Worm (Caenorhabditis elegans): ENCODE data around the gene cutl-1.

The cutl-1 gene

ce11 chrV:13411225-13411991 lies 5.5 kb upstream of the cutl-1 start (continued):
- TF ChIP-seq zfp-3 (GFP tag; conservative IDR thresholded peaks at IDR 0.05), result no peak

DNA sequence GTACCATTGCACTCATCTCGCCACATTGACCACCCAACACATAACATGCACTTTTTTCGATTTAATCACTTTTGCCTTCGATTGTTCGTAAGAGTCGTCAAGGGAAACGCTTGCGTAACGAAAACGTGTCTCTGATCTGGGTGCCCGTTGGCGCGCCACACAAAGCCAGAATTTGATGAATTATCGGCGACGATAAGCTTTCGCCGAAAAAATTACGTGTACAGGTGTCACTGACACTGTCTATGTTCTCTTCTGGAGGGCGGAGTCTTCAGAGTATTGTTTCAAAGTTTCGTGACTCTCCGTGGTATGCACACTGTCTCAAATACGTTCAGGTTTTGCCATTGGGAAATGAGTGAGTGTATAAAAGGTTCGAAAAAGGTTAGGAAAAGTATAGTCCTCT lies 4.8 kb upstream of the cutl-1 start, which contains the start of gene F53F1.4:
Gene F53F1.4 (plus strand): TSS at position 390 of the 400 bp plus-strand sequence.
- TF ChIP-seq nhr-41 (GFP tag; IDR thresholded peaks at IDR 0.05), result no peak
- no peak for TF ChIP-seq daf-16 (GFP tag; optimal IDR thresholded peaks at IDR 0.05)
- TF ChIP-seq daf-16 (tag; optimal IDR thresholded peaks at IDR 0.05), result no peak
- no peak for TF ChIP-seq duxl-1 (tag; optimal IDR thresholded peaks at IDR 0.05; ENCODE audit: poor library complexity)
- no peak for TF ChIP-seq ceh-20 (GFP tag; IDR thresholded peaks at IDR 0.05)
- no peak for TF ChIP-seq Y5F2A.4 (GFP tag; optimal IDR thresholded peaks at IDR 0.05)
- no peak for TF ChIP-seq madf-9 (GFP tag; conservative IDR thresholded peaks at IDR 0.05)
- no peak for TF ChIP-seq hmg-1.1 (GFP tag; IDR thresholded peaks at IDR 0.05)
- TF ChIP-seq fkh-10 (GFP tag; optimal IDR thresholded peaks at IDR 0.05), result no peak
- no peak for TF ChIP-seq ctbp-1 (GFP tag; IDR thresholded peaks at IDR 0.05)
- no peak for TF ChIP-seq daf-12 (tag; optimal IDR thresholded peaks at IDR 0.05)
- no peak for TF ChIP-seq spr-1 (tag; optimal IDR thresholded peaks at IDR 0.05)
- TF ChIP-seq Y75B8A.6 (GFP tag; IDR thresholded peaks at IDR 0.05), result no peak
- TF ChIP-seq hlh-11 (tag; optimal IDR thresholded peaks at IDR 0.05), result peak; percentile 19
- TF ChIP-seq mxl-3 (GFP tag; optimal IDR thresholded peaks at IDR 0.05), result peak; percentile 74
- no peak for TF ChIP-seq mes-2 (tag; optimal IDR thresholded peaks at IDR 0.05; ENCODE audit: poor library complexity, severe bottlenecking)
- TF ChIP-seq rbr-2 (tag; optimal IDR thresholded peaks at IDR 0.05), result no peak
- TF ChIP-seq nhr-48 (tag; optimal IDR thresholded peaks at IDR 0.05), result peak; percentile 40
- no peak for TF ChIP-seq zip-2 (tag; optimal IDR thresholded peaks at IDR 0.05)
- TF ChIP-seq Y105C5A.15 (GFP tag; IDR thresholded peaks at IDR 0.05), result no peak
- no peak for TF ChIP-seq sdz-12 (GFP tag; optimal IDR thresholded peaks at IDR 0.05)
- no peak for TF ChIP-seq daf-8 (GFP tag; IDR thresholded peaks at IDR 0.05)
- TF ChIP-seq cey-2 (tag; optimal IDR thresholded peaks at IDR 0.05; ENCODE audit: borderline replicate concordance, insufficient read depth), result no peak
- no peak for TF ChIP-seq mep-1 (tag; optimal IDR thresholded peaks at IDR 0.05)
- TF ChIP-seq lin-15B (tag; optimal IDR thresholded peaks at IDR 0.05), result no peak

DNA sequence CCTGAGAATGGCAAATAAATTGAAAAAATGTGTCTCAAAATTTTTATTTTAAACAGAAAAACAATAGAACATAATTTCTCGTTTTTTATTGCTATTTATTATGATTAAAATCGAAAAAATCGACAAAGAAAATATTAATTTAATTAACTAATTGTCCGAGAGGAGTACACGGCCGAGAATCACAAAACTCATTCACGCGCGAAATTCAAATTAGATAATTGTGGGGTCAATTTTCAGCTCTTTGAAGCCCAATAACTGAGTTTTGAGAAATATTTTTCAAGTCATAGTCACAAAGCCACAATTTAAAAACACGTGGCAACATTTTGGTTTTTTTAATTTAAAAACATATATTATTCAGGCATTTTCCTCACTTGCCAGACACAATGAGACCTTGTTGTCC lies 3.2 kb upstream of the cutl-1 start:
- no peak for TF ChIP-seq spr-3 (GFP tag; optimal IDR thresholded peaks at IDR 0.05)
- TF ChIP-seq ztf-11 (tag; optimal IDR thresholded peaks at IDR 0.05), result no peak
- TF ChIP-seq nhr-42 (GFP tag; IDR thresholded peaks at IDR 0.05), result no peak
- TF ChIP-seq Y75B8A.6 (GFP tag; IDR thresholded peaks at IDR 0.05), result no peak
- peak; percentile 2 for TF ChIP-seq T20F7.1 (GFP tag; optimal IDR thresholded peaks at IDR 0.05)
- no peak for TF ChIP-seq ctbp-1 (GFP tag; IDR thresholded peaks at IDR 0.05)
- no peak for TF ChIP-seq Y105C5A.15 (GFP tag; IDR thresholded peaks at IDR 0.05)
- no peak for TF ChIP-seq daf-16 (GFP tag; optimal IDR thresholded peaks at IDR 0.05)
- no peak for TF ChIP-seq daf-16 (tag; optimal IDR thresholded peaks at IDR 0.05)
- TF ChIP-seq D1046.2 (GFP tag; IDR thresholded peaks at IDR 0.05), result no peak
- no peak for TF ChIP-seq gei-8 (GFP tag; optimal IDR thresholded peaks at IDR 0.05)
- peak; percentile 51 for TF ChIP-seq lin-38 (GFP tag; IDR thresholded peaks at IDR 0.05)
- peak; percentile 90 for TF ChIP-seq mes-2 (tag; optimal IDR thresholded peaks at IDR 0.05; ENCODE audit: poor library complexity, severe bottlenecking)
- no peak for TF ChIP-seq cey-2 (tag; optimal IDR thresholded peaks at IDR 0.05; ENCODE audit: borderline replicate concordance, insufficient read depth)
- TF ChIP-seq F10B5.3 (tag; optimal IDR thresholded peaks at IDR 0.05), result no peak
- no peak for TF ChIP-seq snpc-1.2 (GFP tag; IDR thresholded peaks at IDR 0.05)
- TF ChIP-seq lin-1 (GFP tag; IDR thresholded peaks at IDR 0.05), result no peak
- TF ChIP-seq dmd-6 (GFP tag; IDR thresholded peaks at IDR 0.05), result no peak
- TF ChIP-seq lsy-2 (tag; optimal IDR thresholded peaks at IDR 0.05), result peak in 1 of 2 experiments; percentile 31
- no peak for TF ChIP-seq rbr-2 (tag; optimal IDR thresholded peaks at IDR 0.05)
- TF ChIP-seq set-16 (GFP tag; IDR thresholded peaks at IDR 0.05), result no peak
- no peak for TF ChIP-seq dmd-9 (GFP tag; IDR thresholded peaks at IDR 0.05)
- no peak for TF ChIP-seq nhr-10 (tag; optimal IDR thresholded peaks at IDR 0.05)
- peak; percentile 18 for TF ChIP-seq F49E8.2 (tag; optimal IDR thresholded peaks at IDR 0.05; ENCODE audit: borderline replicate concordance)
- no peak for TF ChIP-seq madf-5 (GFP tag; IDR thresholded peaks at IDR 0.05)
- 0 out of 2 replicates have a peak, but pooled peaks have one; percentile 23 for TF ChIP-seq ZK337.2 (GFP tag; IDR thresholded peaks at IDR 0.05)
- peak; percentile 22 for TF ChIP-seq unc-130 (GFP tag; optimal IDR thresholded peaks at IDR 0.05)
- TF ChIP-seq nhr-77 (tag; optimal IDR thresholded peaks at IDR 0.05), result no peak
